Fruit fly (Drosophila melanogaster): ENCODE measurements around the gene NTPase.
A peak's percentile ranks its signal among the peaks of the same experiment; 100 is the strongest.

Gene NTPase

DNA sequence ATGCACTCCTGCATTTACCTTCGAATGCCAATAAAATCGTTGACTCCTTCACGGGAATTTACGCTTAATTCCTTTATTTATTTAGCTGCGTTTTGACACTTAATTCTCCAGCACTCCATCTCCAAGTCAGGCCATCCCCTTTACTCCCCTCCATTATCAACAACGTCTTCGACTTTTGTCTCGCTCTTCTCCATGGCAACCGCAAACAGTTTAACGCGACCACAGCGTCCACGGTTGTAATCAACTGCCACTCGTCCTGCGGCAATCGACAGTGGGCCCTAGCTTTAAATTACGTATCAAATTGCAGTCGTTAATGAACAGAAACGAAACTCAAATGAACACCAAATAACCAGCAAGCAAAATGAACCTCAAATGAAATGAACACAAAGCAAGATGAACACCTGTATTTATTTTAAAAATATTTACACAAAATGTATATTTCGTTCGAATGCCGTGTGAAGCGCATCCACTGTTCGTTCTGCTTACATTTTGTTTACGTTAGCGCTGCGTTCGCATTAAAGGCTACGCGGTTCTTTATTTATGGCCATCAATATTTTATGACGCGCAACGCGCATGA, 46.0 kb upstream of the NTPase start (continued):
- TF ChIP-seq CG9727 (GFP tag; optimal IDR thresholded peaks at IDR 0.05) (peak; percentile 1), Abd-B (GFP tag; optimal IDR thresholded peaks at IDR 0.05) (peak; percentile 17), CG7839 (tag; optimal IDR thresholded peaks at IDR 0.05) (peak; percentile 23), CG11456 (GFP tag; IDR thresholded peaks at IDR 0.05) (no peak), CG31441 (GFP tag; IDR thresholded peaks at IDR 0.05) (0 out of 2 replicates have a peak, but pooled peaks have one; percentile 31), pb (GFP tag; optimal IDR thresholded peaks at IDR 0.05) (no peak), hkb (optimal IDR thresholded peaks at IDR 0.05) (no peak), hkb (GFP tag; IDR thresholded peaks at IDR 0.05) (0 out of 2 replicates have a peak, but pooled peaks have one; percentile 6), CG10209 (GFP tag; optimal IDR thresholded peaks at IDR 0.05) (peak; percentile 5), gem (tag; optimal IDR thresholded peaks at IDR 0.05) (peak; percentile 48), Med (GFP tag) (peak; percentile 84), dysf (GFP tag; IDR thresholded peaks at IDR 0.05) (peak; percentile 25; the same call in 1 of the 3 replicates), CG9437 (GFP tag; optimal IDR thresholded peaks at IDR 0.05) (peak; percentile 2), org-1 (GFP tag; optimal IDR thresholded peaks at IDR 0.05) (peak; percentile 11), dmrt99B (tag; optimal IDR thresholded peaks at IDR 0.05) (peak; percentile 49), CG15269 (tag; optimal IDR thresholded peaks at IDR 0.05) (peak; percentile 8), CG16863 (GFP tag; optimal IDR thresholded peaks at IDR 0.05) (no peak), D19A (tag; optimal IDR thresholded peaks at IDR 0.05) (peak; percentile 89), CG2678 (tag; optimal IDR thresholded peaks at IDR 0.05) (peak; percentile 41), Oli (tag; optimal IDR thresholded peaks at IDR 0.05) (peak; percentile 11), CG10267 (tag; optimal IDR thresholded peaks at IDR 0.05) (no peak), abd-A (tag; optimal IDR thresholded peaks at IDR 0.05) (peak; percentile 52)

DNA sequence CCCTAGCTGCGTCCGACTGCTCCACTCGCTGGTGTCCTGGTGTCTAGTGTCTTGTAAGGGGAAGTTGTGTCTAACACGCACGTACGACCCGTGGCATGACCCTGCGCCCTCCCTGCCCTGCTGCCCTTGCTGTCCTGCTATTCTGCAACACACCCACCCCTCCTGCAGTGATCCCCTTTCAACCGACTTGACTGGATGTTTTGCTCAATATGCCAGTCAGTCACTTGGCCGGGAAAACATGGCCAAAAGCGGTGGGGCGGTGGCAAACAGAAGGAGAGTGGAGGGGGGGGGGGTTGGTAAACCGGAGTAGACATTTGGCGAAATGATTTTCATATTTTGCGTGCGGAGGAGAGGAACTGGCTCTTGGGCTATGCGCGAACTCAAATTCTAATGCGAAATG, 45.0 kb upstream of the NTPase start:
- TF ChIP-seq fd102C (GFP tag; optimal IDR thresholded peaks at IDR 0.05) (no peak), tio (GFP tag; optimal IDR thresholded peaks at IDR 0.05) (no peak), CG17829 (tag; optimal IDR thresholded peaks at IDR 0.05) (no peak), caup (GFP tag; optimal IDR thresholded peaks at IDR 0.05; ENCODE audit: severe bottlenecking) (no peak), Fer3 (tag; optimal IDR thresholded peaks at IDR 0.05) (no peak), mirr (GFP tag; optimal IDR thresholded peaks at IDR 0.05) (peak; percentile 19), aop (GFP tag; IDR thresholded peaks at IDR 0.05) (no peak), HHEX (GFP tag; optimal IDR thresholded peaks at IDR 0.05) (no peak), C15 (GFP tag; IDR thresholded peaks at IDR 0.05) (no peak), GATAe (GFP tag; conservative IDR thresholded peaks at IDR 0.05) (no peak), CG5953 (GFP tag; IDR thresholded peaks at IDR 0.05) (no peak), Jarid2 (GFP tag; optimal IDR thresholded peaks at IDR 0.05) (no peak), tgo (GFP tag; IDR thresholded peaks at IDR 0.05) (no peak), crol (GFP tag; IDR thresholded peaks at IDR 0.05) (peak; percentile 66), abd-A (tag; optimal IDR thresholded peaks at IDR 0.05) (peak; percentile 60), CG12219 (GFP tag; optimal IDR thresholded peaks at IDR 0.05) (no peak), tin (GFP tag; optimal IDR thresholded peaks at IDR 0.05) (no peak), HmgZ (tag; optimal IDR thresholded peaks at IDR 0.05) (no peak), Dll (GFP tag; IDR thresholded peaks at IDR 0.05; ENCODE audit: partially characterized antibody) (no peak), slp2 (GFP tag; optimal IDR thresholded peaks at IDR 0.05) (no peak), chm (GFP tag; IDR thresholded peaks at IDR 0.05) (no peak), CG1647 (GFP tag; optimal IDR thresholded peaks at IDR 0.05) (no peak), CG12659 (GFP tag; optimal IDR thresholded peaks at IDR 0.05) (no peak), ro (GFP tag; IDR thresholded peaks at IDR 0.05) (0 out of 2 replicates have a peak, but pooled peaks have one; percentile 15), CG13775 (GFP tag; optimal IDR thresholded peaks at IDR 0.05) (no peak), CG34224 (GFP tag; IDR thresholded peaks at IDR 0.05; ENCODE audit: partially characterized antibody) (no peak), dmrt99B (tag; optimal IDR thresholded peaks at IDR 0.05) (no peak), Taf1 (GFP tag; IDR thresholded peaks at IDR 0.05) (no peak), CG13123 (GFP tag; optimal IDR thresholded peaks at IDR 0.05) (no peak), YL-1 (GFP tag; optimal IDR thresholded peaks at IDR 0.05) (no peak)

All from whole organism, embryonic.